Fruit fly (Drosophila melanogaster): Measurements from ENCODE around the gene niki.

The niki gene

DNA sequence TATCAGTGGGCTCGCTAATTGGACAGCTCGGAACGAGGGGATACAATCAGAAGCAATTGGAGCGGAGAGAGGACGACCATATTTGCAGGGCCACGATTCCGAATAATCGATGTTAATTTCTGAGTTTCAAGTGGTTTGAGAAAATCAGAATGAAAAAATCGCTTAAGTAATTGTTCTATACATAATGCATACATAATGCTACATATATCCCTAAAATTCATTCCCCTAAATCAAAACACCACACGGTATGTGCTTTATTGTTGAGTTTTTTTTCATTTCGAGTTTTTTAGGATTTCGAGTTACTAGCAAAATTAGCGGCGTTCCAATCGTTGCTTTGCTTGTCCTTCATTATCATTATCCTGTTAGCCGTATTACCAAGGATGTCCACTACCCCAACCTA, at the start of gene niki:
niki (minus strand) TSS at position 101 of the 400 bp plus-strand sequence.
- no peak for TF ChIP-seq CG17801 (GFP tag; optimal IDR thresholded peaks at IDR 0.05; ENCODE audit: partially characterized antibody)

dm6 chr3R:24870389-24871048, 45.1 kb upstream of the niki start, which contains the start of gene CycB3:
CycB3 (minus strand) TSS chr3R:24870816.
- peak; percentile 14 for TF ChIP-seq CG17801 (GFP tag; optimal IDR thresholded peaks at IDR 0.05; ENCODE audit: partially characterized antibody)

DNA sequence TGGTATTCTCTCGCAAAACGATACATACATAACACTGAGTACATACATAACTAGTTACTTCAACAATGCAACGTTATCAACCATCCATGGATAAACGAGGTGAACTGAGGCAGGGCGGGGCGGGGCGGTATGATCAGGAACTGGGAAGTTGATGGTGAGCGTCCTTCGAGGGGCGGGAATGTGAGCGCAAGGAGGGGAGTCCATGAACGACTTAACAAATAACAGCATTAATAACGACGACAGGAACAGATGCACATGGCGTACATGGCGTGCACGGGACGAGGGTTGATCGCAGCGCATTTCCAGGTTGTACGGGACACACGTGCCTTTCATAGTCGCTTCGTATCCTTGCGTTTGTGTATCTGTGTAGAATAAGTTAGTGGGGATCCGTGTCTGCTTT, 42.5 kb upstream of the niki start:
- no peak for TF ChIP-seq CG17801 (GFP tag; optimal IDR thresholded peaks at IDR 0.05; ENCODE audit: partially characterized antibody)

dm6 chr3R:24866976-24867375, 41.5 kb upstream of the niki start:
- no peak for TF ChIP-seq CG17801 (GFP tag; optimal IDR thresholded peaks at IDR 0.05; ENCODE audit: partially characterized antibody)

- no peak for TF ChIP-seq CG17801 (GFP tag; optimal IDR thresholded peaks at IDR 0.05; ENCODE audit: partially characterized antibody)
Measured at dm6 chr3R:24864719-24865400, 39.4 kb upstream of the niki start, which contains the start of the genes Srg1 and Elal. Srg1 (minus strand) TSS chr3R:24864732. Elal (plus strand) TSS chr3R:24865350.

dm6 chr3R:24863894-24864293, 38.4 kb upstream of the niki start:
- no peak for TF ChIP-seq CG17801 (GFP tag; optimal IDR thresholded peaks at IDR 0.05; ENCODE audit: partially characterized antibody)

DNA sequence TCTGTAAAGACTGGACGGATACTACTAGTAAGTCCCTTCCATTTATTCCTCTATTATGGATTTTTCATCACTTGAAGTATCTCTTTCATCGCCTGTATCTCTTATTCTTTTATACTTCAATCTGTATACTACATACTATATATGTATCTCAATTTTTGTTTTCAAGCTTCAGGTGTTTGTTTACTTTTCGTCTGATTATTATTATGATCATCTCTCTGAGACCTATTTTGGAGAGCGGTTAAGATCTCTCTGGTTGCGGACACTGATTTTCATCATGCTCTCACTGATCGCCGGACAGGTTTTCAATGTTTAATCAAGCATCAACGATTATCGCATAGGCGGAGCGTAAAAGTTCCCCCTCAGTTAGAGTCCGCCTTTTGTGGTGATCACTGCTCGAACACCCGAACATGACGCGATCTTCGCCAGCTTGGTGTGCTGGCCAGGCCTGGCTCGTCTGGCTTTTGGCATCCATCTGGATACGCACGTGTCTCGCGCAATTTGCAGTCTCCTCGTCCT, 37.2 kb upstream of the niki start, which contains the start of gene CG7016:
CG7016 (plus strand) TSS at position 358 of the 516 bp plus-strand sequence.
- TF ChIP-seq CG17801 (GFP tag; optimal IDR thresholded peaks at IDR 0.05; ENCODE audit: partially characterized antibody) = no peak

DNA sequence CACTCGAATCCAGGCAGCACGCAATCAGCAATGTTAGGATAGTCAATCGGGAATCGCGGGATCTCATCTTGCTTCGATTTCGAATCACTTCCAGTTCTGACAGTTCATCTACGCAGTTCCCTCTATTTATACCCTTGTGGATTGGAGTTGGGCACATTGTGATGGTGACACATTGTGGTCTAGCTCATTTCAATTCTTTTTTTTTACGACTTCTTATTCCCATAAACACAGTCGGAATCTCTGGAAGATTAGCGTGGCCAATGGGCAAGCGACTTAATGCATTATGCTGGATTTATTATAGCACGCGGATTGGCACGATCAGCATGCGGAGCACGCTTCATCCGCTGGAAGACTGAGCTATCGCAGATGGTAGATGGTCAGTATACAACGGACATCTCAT, 36.6 kb upstream of the niki start, which contains the start of gene CG13640:
CG13640 (minus strand) TSS at position 101 of the 400 bp plus-strand sequence.
- TF ChIP-seq CG17801 (GFP tag; optimal IDR thresholded peaks at IDR 0.05; ENCODE audit: partially characterized antibody) = no peak

DNA sequence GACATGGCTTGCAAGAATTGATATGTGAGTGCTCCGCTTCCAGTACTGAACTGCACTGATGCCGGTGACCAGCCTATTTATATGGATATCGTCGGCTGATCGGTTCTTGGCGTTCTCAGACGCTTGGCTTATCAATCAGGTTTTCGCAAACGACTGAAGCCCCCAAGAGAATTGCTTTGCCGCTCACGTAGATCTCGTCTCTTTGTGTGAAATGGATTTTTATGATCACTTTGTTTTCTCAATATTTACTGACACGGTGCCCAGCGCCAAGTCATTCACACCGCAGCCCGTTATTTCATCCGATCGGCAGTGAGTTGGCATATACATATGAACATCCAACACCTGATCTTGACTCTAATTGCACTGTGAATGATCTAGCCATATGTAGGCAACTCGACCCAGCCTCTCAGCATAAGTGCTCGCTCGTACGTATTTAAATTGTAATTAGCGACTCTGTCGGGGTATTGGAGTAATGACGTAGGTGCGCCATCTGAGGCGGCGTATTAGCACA, 34.9 kb upstream of the niki start, which contains the start of gene CG13639:
CG13639 (minus strand) TSS at position 51 of the 511 bp plus-strand sequence.
- no peak for TF ChIP-seq CG17801 (GFP tag; optimal IDR thresholded peaks at IDR 0.05; ENCODE audit: partially characterized antibody)

- no peak for TF ChIP-seq CG17801 (GFP tag; optimal IDR thresholded peaks at IDR 0.05; ENCODE audit: partially characterized antibody)
Measured at dm6 chr3R:24859701-24860100, 34.3 kb upstream of the niki start, which contains the start of gene ppk22. ppk22 (minus strand) TSS chr3R:24859801.

- no peak for TF ChIP-seq CG17801 (GFP tag; optimal IDR thresholded peaks at IDR 0.05; ENCODE audit: partially characterized antibody)
Measured at dm6 chr3R:24857459-24857858, 32.0 kb upstream of the niki start, which contains the start of gene CAH4. CAH4 (minus strand) TSS chr3R:24857559.

DNA sequence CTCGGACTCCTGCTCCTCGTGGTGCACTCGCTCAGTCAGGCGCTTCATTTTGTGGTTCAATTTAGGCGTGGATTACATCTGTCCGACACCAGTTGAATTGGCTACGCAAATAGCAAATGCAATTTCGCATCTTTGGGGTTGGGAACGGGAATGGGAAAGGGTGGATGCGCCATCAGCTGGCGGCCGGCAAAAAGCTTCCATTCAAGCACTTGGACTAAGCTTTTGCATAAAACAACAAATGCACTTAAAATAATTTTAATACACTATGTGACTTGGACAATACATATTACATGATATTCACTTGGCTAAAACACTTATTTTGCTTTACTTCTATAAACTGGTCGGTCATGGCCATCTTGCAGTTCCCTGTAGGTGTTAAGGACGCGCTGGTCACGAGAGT, 30.7 kb upstream of the niki start, which contains the start of gene HDAC11:
HDAC11 (minus strand) TSS at position 101 of the 400 bp plus-strand sequence.
- TF ChIP-seq CG17801 (GFP tag; optimal IDR thresholded peaks at IDR 0.05; ENCODE audit: partially characterized antibody) = no peak

- TF ChIP-seq CG17801 (GFP tag; optimal IDR thresholded peaks at IDR 0.05; ENCODE audit: partially characterized antibody) = peak; percentile 40
Measured at dm6 chr3R:24851429-24851828, 26.0 kb upstream of the niki start, which contains the start of gene Nct. Nct (plus strand) TSS chr3R:24851601.

- peak; percentile 74 for TF ChIP-seq CG17801 (GFP tag; optimal IDR thresholded peaks at IDR 0.05; ENCODE audit: partially characterized antibody)
Measured at dm6 chr3R:24850420-24850819, 25.0 kb upstream of the niki start, which contains the start of gene CG7006. CG7006 (plus strand) TSS chr3R:24850627.

All from ovary, adult (tissue).